Worm (Caenorhabditis elegans): Measurements from ENCODE around the gene T22D1.5.

The T22D1.5 gene

DNA sequence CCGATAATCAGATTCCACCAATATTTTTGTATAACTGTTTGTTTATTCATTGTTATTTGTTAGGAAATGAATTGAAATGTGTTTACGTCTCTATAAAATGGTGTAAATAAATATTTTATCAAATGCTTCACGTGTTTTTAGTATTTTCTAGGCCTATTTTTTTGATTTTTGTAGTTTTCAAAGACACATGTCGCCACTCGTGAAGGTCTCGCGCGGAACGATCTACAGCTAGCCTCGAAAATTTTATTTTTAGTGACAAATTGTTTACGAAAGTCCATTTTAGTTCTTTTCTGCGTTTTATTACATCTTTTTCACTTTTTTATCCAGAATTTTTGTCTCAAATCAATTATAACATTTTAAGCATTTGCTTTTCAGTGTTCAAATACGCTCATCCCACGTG is at the start of gene T22D1.5:
Gene T22D1.5, plus strand, starts transcription at position 376 of the 400 bp plus-strand sequence.
- TF ChIP-seq D1046.2 (GFP tag; IDR thresholded peaks at IDR 0.05) (no peak), nhr-10 (tag; optimal IDR thresholded peaks at IDR 0.05) (no peak), ztf-11 (tag; optimal IDR thresholded peaks at IDR 0.05) (no peak), tag-97 (GFP tag; IDR thresholded peaks at IDR 0.05) (no peak), T20F7.1 (GFP tag; optimal IDR thresholded peaks at IDR 0.05) (no peak), ceh-44 (GFP tag; IDR thresholded peaks at IDR 0.05) (no peak), nhr-6 (tag; optimal IDR thresholded peaks at IDR 0.05) (no peak), tra-1 (GFP tag; IDR thresholded peaks at IDR 0.05) (no peak), vab-7 (GFP tag; IDR thresholded peaks at IDR 0.05) (no peak), unc-130 (GFP tag; optimal IDR thresholded peaks at IDR 0.05) (peak; percentile 38), snpc-1.2 (GFP tag; IDR thresholded peaks at IDR 0.05) (peak; percentile 85), Y75B8A.6 (GFP tag; IDR thresholded peaks at IDR 0.05) (no peak), daf-8 (GFP tag; IDR thresholded peaks at IDR 0.05) (no peak), nhr-28 (tag; optimal IDR thresholded peaks at IDR 0.05) (no peak), dmd-6 (GFP tag; IDR thresholded peaks at IDR 0.05) (no peak), Y48G9A.11 (GFP tag; IDR thresholded peaks at IDR 0.05) (peak; percentile 22; the same call in 1 of the 2 replicates)

DNA sequence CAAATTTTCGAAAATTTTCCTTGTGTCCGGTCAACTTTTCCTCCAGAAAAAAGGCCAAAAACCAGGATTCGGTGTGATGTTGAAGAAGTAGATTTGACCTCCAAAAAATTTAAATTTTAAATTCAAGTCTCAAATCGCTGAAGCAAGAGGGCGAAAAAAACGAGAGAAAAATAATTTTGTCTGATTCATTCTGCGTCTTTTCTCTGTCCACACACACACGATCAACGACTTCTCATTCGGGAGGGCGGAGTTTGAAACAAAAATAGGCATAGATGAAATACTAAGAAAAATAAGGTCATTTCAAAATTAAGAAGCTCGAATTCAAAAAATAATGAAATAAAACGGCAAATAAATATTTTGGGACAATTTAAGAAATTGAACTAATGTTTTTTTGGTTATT is 44.5 kb upstream of the T22D1.5 start, which contains the start of gene R13H7.2:
Gene R13H7.2, minus strand, starts transcription at position 101 of the 400 bp plus-strand sequence.
- TF ChIP-seq lin-15B (tag; optimal IDR thresholded peaks at IDR 0.05), result no peak
- TF ChIP-seq daf-16 (GFP tag; optimal IDR thresholded peaks at IDR 0.05), result no peak
- TF ChIP-seq daf-16 (tag; optimal IDR thresholded peaks at IDR 0.05), result no peak

DNA sequence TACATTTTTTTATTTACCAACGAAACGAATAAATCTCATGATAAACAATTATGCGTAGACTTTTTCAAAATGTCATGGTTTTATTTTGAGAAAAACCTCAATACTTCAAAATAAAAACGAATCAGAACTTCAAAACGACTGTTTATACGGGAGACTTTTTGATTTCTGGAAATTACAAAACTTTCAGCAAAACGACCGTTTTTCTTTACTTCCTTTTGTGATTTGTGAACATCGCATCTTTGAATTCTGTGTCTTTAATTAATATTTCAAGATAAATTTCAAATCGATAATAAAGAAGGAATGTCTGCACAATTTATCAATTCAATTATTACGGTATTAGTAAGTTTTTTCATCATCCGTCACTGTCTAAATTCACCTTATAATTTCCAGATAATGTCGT is 36.0 kb upstream of the T22D1.5 start, which contains the start of gene srx-20:
Gene srx-20, plus strand, starts transcription at position 301 of the 400 bp plus-strand sequence.
- no peak for TF ChIP-seq lin-29 (GFP tag; IDR thresholded peaks at IDR 0.05)
- no peak for TF ChIP-seq aha-1 (tag)
- TF ChIP-seq ama-1 (optimal IDR thresholded peaks at IDR 0.05), result no peak
- no peak for TF ChIP-seq zip-11 (GFP tag; IDR thresholded peaks at IDR 0.05)
- TF ChIP-seq R02D3.7 (tag; optimal IDR thresholded peaks at IDR 0.05), result no peak
- TF ChIP-seq lin-1 (GFP tag; IDR thresholded peaks at IDR 0.05), result no peak
- no peak for TF ChIP-seq hif-1 (tag; optimal IDR thresholded peaks at IDR 0.05)
- TF ChIP-seq ztf-7 (tag; optimal IDR thresholded peaks at IDR 0.05), result no peak
- no peak for TF ChIP-seq daf-19 (GFP tag; conservative IDR thresholded peaks at IDR 0.05)
- no peak for TF ChIP-seq Y75B8A.6 (GFP tag; IDR thresholded peaks at IDR 0.05)
- no peak for TF ChIP-seq skn-1 (tag; optimal IDR thresholded peaks at IDR 0.05)
- TF ChIP-seq gei-8 (GFP tag; optimal IDR thresholded peaks at IDR 0.05), result no peak
- TF ChIP-seq nhr-48 (tag; optimal IDR thresholded peaks at IDR 0.05), result no peak
- no peak for TF ChIP-seq ZK337.2 (GFP tag; IDR thresholded peaks at IDR 0.05)
- no peak for TF ChIP-seq lsy-2 (tag; optimal IDR thresholded peaks at IDR 0.05)

ce11 chrIV:6872958-6873357 is 30.8 kb upstream of the T22D1.5 start, which contains the start of gene srx-19:
TSS of gene srx-19 (plus strand) at chrIV:6873258.
- no peak for TF ChIP-seq ceh-28 (tag; optimal IDR thresholded peaks at IDR 0.05)
- TF ChIP-seq skn-1 (tag; optimal IDR thresholded peaks at IDR 0.05), result no peak
- TF ChIP-seq ama-1 (optimal IDR thresholded peaks at IDR 0.05), result no peak
- no peak for TF ChIP-seq dmd-6 (GFP tag; IDR thresholded peaks at IDR 0.05)
- TF ChIP-seq lin-29 (GFP tag; IDR thresholded peaks at IDR 0.05), result no peak
- TF ChIP-seq saeg-2 (GFP tag; IDR thresholded peaks at IDR 0.05), result no peak
- TF ChIP-seq F37D6.2 (tag; optimal IDR thresholded peaks at IDR 0.05), result no peak
- TF ChIP-seq ZK546.5 (tag; optimal IDR thresholded peaks at IDR 0.05), result no peak
- no peak for TF ChIP-seq hlh-30 (tag; optimal IDR thresholded peaks at IDR 0.05; ENCODE audit: insufficient read depth)
- no peak for TF ChIP-seq mxl-3 (GFP tag; optimal IDR thresholded peaks at IDR 0.05)
